Worm (Caenorhabditis elegans): Measurements from ENCODE around the gene phy-3.

Gene phy-3

DNA sequence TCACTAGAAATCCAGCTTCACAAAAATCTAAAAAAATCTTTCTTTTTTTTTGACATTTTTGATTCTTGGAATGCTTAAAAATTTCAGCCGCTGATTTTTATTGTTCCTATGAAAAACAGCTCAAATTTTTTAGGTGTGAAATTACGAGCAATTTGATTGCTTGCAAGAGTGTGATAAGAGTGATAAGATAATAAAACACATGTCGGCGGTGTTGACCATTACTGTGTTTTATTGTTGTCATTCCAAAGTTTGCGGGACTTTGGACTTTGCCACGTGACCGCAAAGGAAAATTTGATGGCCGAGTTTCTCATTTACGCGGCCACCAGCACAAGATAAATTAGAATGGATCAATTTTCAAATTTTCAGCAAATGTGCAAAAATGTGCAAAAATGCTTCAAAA, 16.3 kb upstream of the phy-3 start (continued):
- TF ChIP-seq sdz-12 (GFP tag; optimal IDR thresholded peaks at IDR 0.05) = no peak
- no peak for TF ChIP-seq nhr-48 (tag; optimal IDR thresholded peaks at IDR 0.05)
- no peak for TF ChIP-seq zag-1 (tag; optimal IDR thresholded peaks at IDR 0.05)
- no peak for TF ChIP-seq madf-9 (GFP tag; conservative IDR thresholded peaks at IDR 0.05)
- TF ChIP-seq daf-16 (GFP tag; optimal IDR thresholded peaks at IDR 0.05) = no peak
- peak; percentile 95 for TF ChIP-seq daf-16 (tag; optimal IDR thresholded peaks at IDR 0.05)
- no peak for TF ChIP-seq zfp-3 (GFP tag; conservative IDR thresholded peaks at IDR 0.05)
- TF ChIP-seq php-3 (GFP tag; IDR thresholded peaks at IDR 0.05) = peak; percentile 100
- TF ChIP-seq hlh-11 (tag; optimal IDR thresholded peaks at IDR 0.05) = peak; percentile 69
- TF ChIP-seq ztf-11 (tag; optimal IDR thresholded peaks at IDR 0.05) = no peak
- TF ChIP-seq egl-43 (GFP tag; IDR thresholded peaks at IDR 0.05) = no peak
- no peak for TF ChIP-seq R02D3.7 (tag; optimal IDR thresholded peaks at IDR 0.05)
- peak; percentile 78 for TF ChIP-seq dve-1 (tag; optimal IDR thresholded peaks at IDR 0.05; ENCODE audit: insufficient read depth)
- peak; percentile 61 for TF ChIP-seq pqm-1 (tag; optimal IDR thresholded peaks at IDR 0.05)
- no peak for TF ChIP-seq lsy-2 (tag; optimal IDR thresholded peaks at IDR 0.05)
- TF ChIP-seq spr-1 (tag; optimal IDR thresholded peaks at IDR 0.05) = no peak
- TF ChIP-seq daf-19 (GFP tag; conservative IDR thresholded peaks at IDR 0.05) = no peak
- peak; percentile 89 for TF ChIP-seq nhr-28 (tag; optimal IDR thresholded peaks at IDR 0.05)
- TF ChIP-seq skn-1 (tag; optimal IDR thresholded peaks at IDR 0.05) = no peak
- TF ChIP-seq nhr-77 (tag; optimal IDR thresholded peaks at IDR 0.05) = peak; percentile 2
- TF ChIP-seq F44E2.7 (GFP tag; IDR thresholded peaks at IDR 0.05) = no peak
- no peak for TF ChIP-seq Y48G9A.11 (GFP tag; IDR thresholded peaks at IDR 0.05)
- no peak for TF ChIP-seq mxl-2 (GFP tag; conservative IDR thresholded peaks at IDR 0.05)

DNA sequence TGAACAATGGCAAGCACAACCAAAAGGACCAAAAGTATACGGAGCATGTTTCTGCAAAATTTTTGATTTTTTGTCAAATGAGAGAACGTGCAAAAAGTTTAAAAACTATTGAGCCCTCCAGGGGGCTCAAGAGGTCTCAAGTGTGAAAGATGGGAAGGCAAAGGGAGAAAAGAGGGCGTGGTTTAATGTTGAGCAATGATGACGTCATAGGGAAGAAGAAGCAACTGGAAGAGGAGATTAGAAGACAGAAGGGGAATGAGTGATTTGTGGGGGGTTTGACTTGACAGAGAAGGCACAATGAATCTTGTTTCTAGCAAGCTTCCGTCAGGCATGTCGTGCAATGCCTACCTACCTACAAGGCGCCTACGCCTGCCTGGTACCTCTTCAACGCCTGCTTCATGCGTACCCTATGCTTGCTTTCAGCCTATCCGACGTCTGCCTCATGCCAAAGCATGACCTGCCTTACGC, 11.7 kb upstream of the phy-3 start, which contains the start of gene T20B3.14:
Gene T20B3.14 (minus strand): TSS at position 51 of the 468 bp plus-strand sequence.
- no peak for TF ChIP-seq mxl-3 (GFP tag; optimal IDR thresholded peaks at IDR 0.05)
- no peak for TF ChIP-seq rbr-2 (tag; optimal IDR thresholded peaks at IDR 0.05)
- no peak for TF ChIP-seq nhr-28 (tag; optimal IDR thresholded peaks at IDR 0.05)
- no peak for TF ChIP-seq dpl-1 (GFP tag; optimal IDR thresholded peaks at IDR 0.05)
- TF ChIP-seq php-3 (GFP tag; IDR thresholded peaks at IDR 0.05) = no peak
- TF ChIP-seq Y5F2A.4 (GFP tag; optimal IDR thresholded peaks at IDR 0.05) = no peak
- TF ChIP-seq dmd-9 (GFP tag; IDR thresholded peaks at IDR 0.05) = no peak
- TF ChIP-seq lin-38 (GFP tag; IDR thresholded peaks at IDR 0.05) = no peak
- TF ChIP-seq unc-62 (GFP tag; optimal IDR thresholded peaks at IDR 0.05 in 1 of 2) = peak in 1 of 2 experiments; percentile 71
- TF ChIP-seq unc-62 (tag; optimal IDR thresholded peaks at IDR 0.05) = no peak
- no peak for TF ChIP-seq egl-27 (tag; optimal IDR thresholded peaks at IDR 0.05)
- TF ChIP-seq hif-1 (tag; optimal IDR thresholded peaks at IDR 0.05) = peak in 1 of 2 experiments; percentile 35
- TF ChIP-seq F37D6.2 (tag; optimal IDR thresholded peaks at IDR 0.05) = no peak
- 0 out of 2 replicates have a peak, but pooled peaks have one; percentile 46 for TF ChIP-seq ceh-20 (GFP tag; IDR thresholded peaks at IDR 0.05)
- no peak for TF ChIP-seq nhr-77 (tag; optimal IDR thresholded peaks at IDR 0.05)
- peak; percentile 63 for TF ChIP-seq aha-1 (tag)
- no peak for TF ChIP-seq nhr-237 (tag; optimal IDR thresholded peaks at IDR 0.05)

DNA sequence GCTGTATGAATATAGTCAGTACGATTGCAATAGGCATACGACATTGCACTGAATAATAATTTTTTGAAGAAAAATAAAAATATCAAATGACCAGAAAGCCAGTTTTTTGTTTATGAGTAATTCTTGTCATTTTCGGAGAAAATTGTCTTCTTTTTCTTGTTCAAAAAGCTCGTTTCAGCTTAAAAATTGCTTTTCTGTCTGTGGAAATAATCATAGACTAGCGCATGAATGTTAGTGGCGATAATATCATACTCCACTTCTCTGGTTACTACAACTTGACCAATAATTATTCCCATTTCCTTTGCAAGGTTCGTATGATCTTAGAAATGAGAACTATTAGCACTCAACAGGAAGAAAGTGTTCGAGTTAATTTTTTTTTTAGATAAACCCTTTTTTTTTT, 5.5 kb upstream of the phy-3 start, which contains the start of gene srh-216:
Gene srh-216 (minus strand): TSS at position 101 of the 400 bp plus-strand sequence.
- TF ChIP-seq F10B5.3 (tag; optimal IDR thresholded peaks at IDR 0.05) = no peak
- TF ChIP-seq ama-1 (optimal IDR thresholded peaks at IDR 0.05) = no peak
- no peak for TF ChIP-seq nhr-42 (GFP tag; IDR thresholded peaks at IDR 0.05)
- TF ChIP-seq Y5F2A.4 (GFP tag; optimal IDR thresholded peaks at IDR 0.05) = no peak
- no peak for TF ChIP-seq nhr-25 (tag; optimal IDR thresholded peaks at IDR 0.05; ENCODE audit: borderline replicate concordance, insufficient read depth)
- no peak for TF ChIP-seq madf-5 (GFP tag; IDR thresholded peaks at IDR 0.05)
- no peak for TF ChIP-seq hif-1 (tag; optimal IDR thresholded peaks at IDR 0.05)
- TF ChIP-seq egl-27 (tag; optimal IDR thresholded peaks at IDR 0.05) = no peak
- no peak for TF ChIP-seq T26A8.4 (GFP tag; IDR thresholded peaks at IDR 0.05)
- no peak for TF ChIP-seq unc-39 (tag; optimal IDR thresholded peaks at IDR 0.05)
- TF ChIP-seq mxl-3 (GFP tag; optimal IDR thresholded peaks at IDR 0.05) = no peak
- TF ChIP-seq lin-38 (GFP tag; IDR thresholded peaks at IDR 0.05) = no peak
- no peak for TF ChIP-seq ztf-7 (tag; optimal IDR thresholded peaks at IDR 0.05)
- no peak for TF ChIP-seq vab-7 (GFP tag; IDR thresholded peaks at IDR 0.05)
- TF ChIP-seq php-3 (GFP tag; IDR thresholded peaks at IDR 0.05) = no peak
- no peak for TF ChIP-seq lim-7 (GFP tag; IDR thresholded peaks at IDR 0.05)
- TF ChIP-seq F44E2.7 (GFP tag; IDR thresholded peaks at IDR 0.05) = no peak
- TF ChIP-seq pha-4 (GFP tag; IDR thresholded peaks at IDR 0.05) = no peak
- TF ChIP-seq pha-4 (tag; optimal IDR thresholded peaks at IDR 0.05) = no peak
- no peak for TF ChIP-seq daf-8 (GFP tag; IDR thresholded peaks at IDR 0.05)

Data from whole organism, L4 larva.